Worm (Caenorhabditis elegans) whole organism, midembryonic: ENCODE data around the gene yars-2.
A peak's percentile ranks its signal among the peaks of the same experiment; 100 is the strongest.

ENCODE experiments used
- T22C8.4 ChIP-seq: fragments of 200-800 bp; sonication (Bioruptor generic); IDR thresholded peaks from 2 replicates; pipeline ENCODE4 v1.3.6; 2022; ENCODE audit warnings: missing genetic modification characterization, missing compliant biosample characterization
- cog-1 ChIP-seq: sonication (generic microtip); optimal IDR thresholded peaks from 2 replicates; lab custom pipeline; 2016; ENCODE audit warnings: missing genetic modification characterization, missing compliant biosample characterization
- flt-1 ChIP-seq: fragments of 200-800 bp; sonication (Bioruptor generic); IDR thresholded peaks from 2 replicates; pipeline ENCODE4 v1.3.6; 2022; ENCODE audit warnings: missing genetic modification characterization, missing compliant biosample characterization
- klf-2 ChIP-seq: fragments of 200-800 bp; sonication (Bioruptor generic); conservative IDR thresholded peaks from 2 replicates; pipeline ENCODE4 v1.3.6; 2022; ENCODE audit warnings: missing genetic modification reagents, missing genetic modification characterization, missing compliant biosample characterization
- med-1 ChIP-seq: sonication (generic microtip); optimal IDR thresholded peaks from 2 replicates; lab custom pipeline; 2017; ENCODE audit warnings: missing genetic modification characterization, mild to moderate bottlenecking, missing compliant biosample characterization, antibody characterized with exemption, missing genetic modification reagents; ENCODE audit not compliant: insufficient read depth
- ref-1 ChIP-seq: fragments of 200-800 bp; sonication (Bioruptor generic); conservative IDR thresholded peaks from 2 replicates; pipeline ENCODE4 v1.3.6; 2022; ENCODE audit warnings: missing genetic modification reagents, missing genetic modification characterization, missing compliant biosample characterization
- tab-1 ChIP-seq: fragments of 200-800 bp; sonication (Bioruptor generic); IDR thresholded peaks from 2 replicates; pipeline ENCODE4 v1.3.6; 2022; ENCODE audit warnings: missing genetic modification characterization, missing compliant biosample characterization
- ztf-23 ChIP-seq: fragments of 200-800 bp; sonication (Bioruptor generic); IDR thresholded peaks from 2 replicates; pipeline ENCODE4 v1.3.6; 2022; ENCODE audit warnings: missing genetic modification reagents, missing genetic modification characterization, missing compliant biosample characterization
- ztf-29 ChIP-seq: fragments of 200-800 bp; sonication (Bioruptor generic); IDR thresholded peaks from 2 replicates; pipeline ENCODE4 v1.3.6; 2022; ENCODE audit warnings: missing genetic modification reagents, missing genetic modification characterization, missing compliant biosample characterization

yars-2 gene

ce11 chrIV:4710459-4710858, 2.0 kb downstream of the yars-2 start, which contains the start of gene cif-1:
Gene cif-1 (minus strand): TSS chrIV:4710755.
- TF ChIP-seq flt-1 (GFP tag; lab: Robert Waterston, UW) (no peak), ztf-23 (GFP tag; lab: Robert Waterston, UW) (no peak), ztf-29 (GFP tag; lab: Robert Waterston, UW) (no peak), ref-1 (GFP tag; lab: Robert Waterston, UW) (no peak)

DNA sequence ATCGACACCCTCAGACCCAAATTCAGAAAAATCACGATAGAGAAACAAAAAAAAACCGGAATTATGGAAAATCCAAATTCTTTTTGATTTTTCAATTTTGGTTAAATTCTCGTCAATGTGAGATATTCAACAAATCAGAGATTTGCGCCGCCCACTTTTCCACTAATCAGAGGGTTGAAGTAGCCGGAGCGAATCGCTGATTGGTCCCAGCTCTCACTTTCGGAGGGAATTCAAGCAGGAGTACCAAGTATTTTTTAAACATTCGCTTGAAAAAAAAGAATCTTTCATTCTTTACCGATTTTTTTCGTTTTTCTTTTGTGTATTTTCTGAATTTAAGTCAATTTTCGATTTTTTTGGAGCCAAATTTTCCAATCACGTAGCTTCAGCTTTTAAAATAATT, 6.5 kb downstream of the yars-2 start:
- TF ChIP-seq tab-1 (GFP tag; lab: Robert Waterston, UW) (no peak), cog-1 (tag; lab: Kevin White, UChicago) (no peak), T22C8.4 (GFP tag; lab: Robert Waterston, UW) (no peak), ztf-29 (GFP tag; lab: Robert Waterston, UW) (no peak), klf-2 (GFP tag; lab: Robert Waterston, UW) (no peak), ztf-23 (GFP tag; lab: Robert Waterston, UW) (no peak), med-1 (no peak), flt-1 (GFP tag; lab: Robert Waterston, UW) (no peak), ref-1 (GFP tag; lab: Robert Waterston, UW) (no peak)

ce11 chrIV:4705182-4705581, 7.2 kb downstream of the yars-2 start:
- TF ChIP-seq klf-2 (GFP tag; lab: Robert Waterston, UW) (no peak), tab-1 (GFP tag; lab: Robert Waterston, UW) (no peak), ref-1 (GFP tag; lab: Robert Waterston, UW) (no peak), flt-1 (GFP tag; lab: Robert Waterston, UW) (no peak), med-1 (no peak), ztf-23 (GFP tag; lab: Robert Waterston, UW) (no peak), cog-1 (tag; lab: Kevin White, UChicago) (no peak), T22C8.4 (GFP tag; lab: Robert Waterston, UW) (no peak), ztf-29 (GFP tag; lab: Robert Waterston, UW) (no peak)

- TF ChIP-seq T22C8.4 (GFP tag; lab: Robert Waterston, UW) (no peak), cog-1 (tag; lab: Kevin White, UChicago) (no peak), ref-1 (GFP tag; lab: Robert Waterston, UW) (no peak), ztf-23 (GFP tag; lab: Robert Waterston, UW) (no peak), klf-2 (GFP tag; lab: Robert Waterston, UW) (no peak)
Observed at ce11 chrIV:4703911-4704310, 8.5 kb downstream of the yars-2 start, which contains the start of gene ogdh-1. Gene ogdh-1 (minus strand): TSS chrIV:4704011.

DNA sequence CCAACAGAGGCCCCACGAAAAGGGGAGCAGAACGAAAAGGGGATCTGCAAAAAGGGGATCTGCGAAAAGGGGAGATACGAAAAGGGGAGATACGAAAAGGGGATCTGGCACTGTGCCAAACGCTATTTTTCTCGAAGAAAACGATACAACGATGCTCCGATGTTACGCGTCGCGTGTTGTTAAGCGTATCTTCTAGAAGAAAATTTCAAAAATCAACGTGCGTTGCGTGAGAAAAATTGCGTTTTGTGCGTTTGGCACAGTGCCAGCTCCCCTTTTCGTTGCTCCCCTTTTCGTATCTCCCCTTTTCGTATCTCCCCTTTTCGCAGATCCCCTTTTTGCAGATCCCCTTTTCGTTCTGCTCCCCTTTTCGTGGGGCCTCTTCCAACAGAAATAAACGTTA, 10.3 kb downstream of the yars-2 start:
- TF ChIP-seq klf-2 (GFP tag; lab: Robert Waterston, UW) = 0 out of 2 replicates have a peak, but pooled peaks have one; percentile 32

ce11 chrIV:4692463-4692862, 20.0 kb downstream of the yars-2 start, which contains the start of gene spe-51:
Gene spe-51 (plus strand): TSS chrIV:4692763.
- TF ChIP-seq T22C8.4 (GFP tag; lab: Robert Waterston, UW) = no peak
- no peak for TF ChIP-seq ztf-23 (GFP tag; lab: Robert Waterston, UW)
- no peak for TF ChIP-seq flt-1 (GFP tag; lab: Robert Waterston, UW)
- no peak for TF ChIP-seq klf-2 (GFP tag; lab: Robert Waterston, UW)
- no peak for TF ChIP-seq med-1
- no peak for TF ChIP-seq cog-1 (tag; lab: Kevin White, UChicago)
- no peak for TF ChIP-seq ref-1 (GFP tag; lab: Robert Waterston, UW)
- TF ChIP-seq tab-1 (GFP tag; lab: Robert Waterston, UW) = no peak

DNA sequence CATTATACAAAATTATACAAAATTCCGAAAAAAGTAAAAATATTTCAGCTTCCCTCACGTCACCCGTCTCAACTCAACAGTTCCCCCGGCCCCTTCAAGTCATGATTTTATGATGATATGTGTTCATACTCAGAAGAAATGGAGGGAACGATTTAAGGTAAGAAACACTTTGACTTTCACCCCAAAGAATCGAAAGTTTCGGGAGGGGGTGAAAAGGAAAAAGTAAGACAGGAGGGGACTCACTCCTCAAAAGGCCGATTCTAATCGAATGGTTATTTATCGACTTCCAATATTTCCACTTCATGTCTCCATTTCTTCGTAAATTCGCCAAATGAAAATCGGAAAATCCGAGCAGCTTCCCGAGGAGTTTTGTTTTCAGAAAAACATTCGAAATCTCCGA, 24.2 kb downstream of the yars-2 start, which contains the start of gene bus-4:
bus-4 (plus strand) TSS at position 49 of the 400 bp plus-strand sequence.
- TF ChIP-seq tab-1 (GFP tag; lab: Robert Waterston, UW) = no peak
- no peak for TF ChIP-seq T22C8.4 (GFP tag; lab: Robert Waterston, UW)
- no peak for TF ChIP-seq ztf-29 (GFP tag; lab: Robert Waterston, UW)
- TF ChIP-seq ref-1 (GFP tag; lab: Robert Waterston, UW) = no peak
- no peak for TF ChIP-seq med-1
- no peak for TF ChIP-seq ztf-23 (GFP tag; lab: Robert Waterston, UW)
- TF ChIP-seq cog-1 (tag; lab: Kevin White, UChicago) = no peak

ce11 chrIV:4686898-4687297, 25.5 kb downstream of the yars-2 start:
- no peak for TF ChIP-seq cog-1 (tag; lab: Kevin White, UChicago)
- TF ChIP-seq flt-1 (GFP tag; lab: Robert Waterston, UW) = no peak
- TF ChIP-seq ztf-23 (GFP tag; lab: Robert Waterston, UW) = no peak
- TF ChIP-seq med-1 = no peak
- TF ChIP-seq ztf-29 (GFP tag; lab: Robert Waterston, UW) = no peak
- TF ChIP-seq ref-1 (GFP tag; lab: Robert Waterston, UW) = no peak
- TF ChIP-seq klf-2 (GFP tag; lab: Robert Waterston, UW) = no peak
- TF ChIP-seq T22C8.4 (GFP tag; lab: Robert Waterston, UW) = no peak
- TF ChIP-seq tab-1 (GFP tag; lab: Robert Waterston, UW) = no peak

DNA sequence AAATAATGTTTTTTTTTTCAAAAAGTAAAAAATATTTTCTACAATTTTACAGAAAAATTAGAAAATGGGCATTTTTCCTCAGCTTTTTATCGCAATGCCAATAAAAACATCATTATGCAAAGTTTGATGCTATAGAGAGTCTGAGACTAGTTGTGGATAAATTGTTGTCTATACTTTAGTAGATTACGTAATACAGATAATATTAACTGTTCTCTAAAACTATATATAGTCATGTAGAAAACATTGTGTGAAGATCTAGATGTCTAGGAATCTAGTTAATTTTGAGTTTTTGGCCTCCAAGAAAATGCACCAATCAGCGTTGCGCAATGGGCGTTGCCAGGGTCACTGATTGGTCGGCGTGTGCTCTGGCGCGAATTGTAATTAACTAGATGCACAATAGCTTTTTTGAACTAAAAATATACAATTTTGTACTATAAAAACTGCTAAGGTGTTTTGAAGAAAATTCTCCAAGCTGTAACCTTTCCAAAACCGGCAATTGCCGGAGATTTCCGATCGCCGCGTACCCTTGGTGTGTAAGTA, 26.1 kb downstream of the yars-2 start:
- no peak for TF ChIP-seq cog-1 (tag; lab: Kevin White, UChicago)
- TF ChIP-seq ztf-29 (GFP tag; lab: Robert Waterston, UW) = no peak
- TF ChIP-seq tab-1 (GFP tag; lab: Robert Waterston, UW) = no peak

- TF ChIP-seq tab-1 (GFP tag; lab: Robert Waterston, UW) (no peak), T22C8.4 (GFP tag; lab: Robert Waterston, UW) (no peak), ztf-23 (GFP tag; lab: Robert Waterston, UW) (no peak), ref-1 (GFP tag; lab: Robert Waterston, UW) (no peak), klf-2 (GFP tag; lab: Robert Waterston, UW) (no peak), cog-1 (tag; lab: Kevin White, UChicago) (no peak)
Observed at ce11 chrIV:4683149-4683548, 29.3 kb downstream of the yars-2 start.
